Worm (Caenorhabditis elegans) whole organism, mixed stage, embryonic: ENCODE measurements around the gene arx-6.

Source experiments
- M03D4.4 ChIP-seq: sonication (generic microtip); optimal IDR thresholded peaks from 2 replicates; lab custom pipeline; 2017; ENCODE audit warnings: mild to moderate bottlenecking, missing genetic modification characterization, missing compliant biosample characterization
- blmp-1 ChIP-seq: fragments of 150-350 bp; optimal IDR thresholded peaks from 2 replicates; lab custom pipeline; 2014; ENCODE audit warnings: missing biosample characterization, missing genetic modification characterization
- ceh-43 ChIP-seq: fragments of 200-800 bp; sonication (Bioruptor generic); optimal IDR thresholded peaks from 2 replicates; lab custom pipeline; 2018; ENCODE audit warnings: mild to moderate bottlenecking, missing genetic modification characterization, moderate library complexity, missing compliant biosample characterization
- ceh-83 ChIP-seq: fragments of 200-800 bp; sonication (Bioruptor generic); optimal IDR thresholded peaks from 2 replicates; lab custom pipeline; 2018; ENCODE audit warnings: mild to moderate bottlenecking, missing genetic modification characterization, missing compliant biosample characterization
- ces-1 ChIP-seq: fragments of 150-350 bp; optimal IDR thresholded peaks from 2 replicates; lab custom pipeline; 2014; ENCODE audit warnings: missing biosample characterization, missing genetic modification reagents, missing genetic modification characterization
- drap-1 ChIP-seq: fragments of 200-800 bp; sonication (Bioruptor generic); optimal IDR thresholded peaks from 3 replicates; lab custom pipeline; 2018; ENCODE audit warnings: mild to moderate bottlenecking, missing genetic modification characterization, missing compliant biosample characterization
- elt-1 ChIP-seq: sonication (generic microtip); optimal IDR thresholded peaks from 2 replicates; lab custom pipeline; 2017; ENCODE audit warnings: missing genetic modification characterization, mild to moderate bottlenecking, missing compliant biosample characterization, antibody characterized with exemption, moderate library complexity, borderline replicate concordance; ENCODE audit not compliant: insufficient read depth
- flh-1 ChIP-seq: fragments of 200-800 bp; sonication (Bioruptor generic); optimal IDR thresholded peaks from 2 replicates; lab custom pipeline; 2018; ENCODE audit warnings: mild to moderate bottlenecking, missing genetic modification characterization, moderate library complexity, missing compliant biosample characterization
- ham-2 ChIP-seq: fragments of 200-800 bp; sonication (Bioruptor generic); optimal IDR thresholded peaks from 2 replicates; lab custom pipeline; 2018; ENCODE audit warnings: mild to moderate bottlenecking, missing genetic modification characterization, missing compliant biosample characterization
- hlh-1 ChIP-seq: fragments of 150-350 bp; optimal IDR thresholded peaks from 2 replicates; lab custom pipeline; 2014; ENCODE audit warnings: missing biosample characterization, missing genetic modification reagents, missing genetic modification characterization
- lin-13 ChIP-seq: fragments of 150-350 bp; optimal IDR thresholded peaks from 2 replicates; lab custom pipeline; 2014; ENCODE audit warnings: missing biosample characterization, missing genetic modification characterization
- lin-32 ChIP-seq: fragments of 200-800 bp; sonication (Bioruptor generic); optimal IDR thresholded peaks from 2 replicates; lab custom pipeline; 2018; ENCODE audit warnings: mild to moderate bottlenecking, missing genetic modification characterization, missing compliant biosample characterization
- lsy-2 ChIP-seq: fragments of 150-350 bp; optimal IDR thresholded peaks from 2 replicates; lab custom pipeline; 2014; ENCODE audit warnings: missing biosample characterization, missing genetic modification characterization
- mab-5 ChIP-seq: fragments of 150-350 bp; optimal IDR thresholded peaks from 2 replicates; lab custom pipeline; 2014; ENCODE audit warnings: missing biosample characterization, missing genetic modification characterization
- mep-1 ChIP-seq: fragments of 150-350 bp; optimal IDR thresholded peaks from 2 replicates; lab custom pipeline; 2017; ENCODE audit warnings: missing biosample characterization, missing genetic modification reagents, missing genetic modification characterization, inconsistent platforms
- mls-2 ChIP-seq: sonication (generic microtip); optimal IDR thresholded peaks from 2 replicates; lab custom pipeline; 2016; ENCODE audit warnings: mild to moderate bottlenecking, missing genetic modification characterization, moderate library complexity, missing compliant biosample characterization
- nhr-12 ChIP-seq: fragments of 150-350 bp; optimal IDR thresholded peaks from 2 replicates; lab custom pipeline; 2014; ENCODE audit warnings: missing biosample characterization, missing genetic modification characterization
- nhr-2 ChIP-seq: fragments of 150-350 bp; optimal IDR thresholded peaks from 2 replicates; lab custom pipeline; 2014; ENCODE audit warnings: missing biosample characterization, missing genetic modification characterization
- nhr-237 ChIP-seq: fragments of 150-350 bp; optimal IDR thresholded peaks from 2 replicates; lab custom pipeline; 2014; ENCODE audit warnings: missing biosample characterization, missing genetic modification characterization
- nhr-28 ChIP-seq: fragments of 150-350 bp; optimal IDR thresholded peaks from 2 replicates; lab custom pipeline; 2014; ENCODE audit warnings: missing biosample characterization, missing genetic modification characterization
- nhr-76 ChIP-seq: sonication (generic microtip); optimal IDR thresholded peaks from 2 replicates; lab custom pipeline; 2017; ENCODE audit warnings: missing biosample characterization, missing genetic modification characterization
- pha-4 ChIP-seq: fragments of 150-350 bp; optimal IDR thresholded peaks from 2 replicates; lab custom pipeline; 2018; ENCODE audit warnings: missing biosample characterization, missing genetic modification reagents, missing genetic modification characterization
- sem-2 ChIP-seq: fragments of 200-800 bp; sonication (Bioruptor generic); optimal IDR thresholded peaks from 2 replicates; lab custom pipeline; 2018; ENCODE audit warnings: mild to moderate bottlenecking, missing genetic modification characterization, missing compliant biosample characterization
- snpc-4 ChIP-seq: fragments of 150-350 bp; optimal IDR thresholded peaks from 2 replicates; lab custom pipeline; 2014; ENCODE audit warnings: missing biosample characterization, missing genetic modification characterization
- tbx-8 ChIP-seq: fragments of 200-800 bp; sonication (Bioruptor generic); optimal IDR thresholded peaks from 2 replicates; lab custom pipeline; 2018; ENCODE audit warnings: mild to moderate bottlenecking, missing genetic modification characterization, moderate library complexity, missing compliant biosample characterization
- unc-120 ChIP-seq: sonication (generic microtip); optimal IDR thresholded peaks from 2 replicates; lab custom pipeline; 2017; ENCODE audit warnings: missing genetic modification characterization, missing compliant biosample characterization; ENCODE audit not compliant: poor library complexity, severe bottlenecking
- unc-39 ChIP-seq: fragments of 150-350 bp; optimal IDR thresholded peaks from 2 replicates; lab custom pipeline; 2014; ENCODE audit warnings: missing biosample characterization, missing genetic modification characterization
- unc-62 ChIP-seq: fragments of 150-350 bp; optimal IDR thresholded peaks from 2 replicates; lab custom pipeline; 2014; ENCODE audit warnings: missing biosample characterization, missing genetic modification reagents, missing genetic modification characterization
- zip-8 ChIP-seq: fragments of 150-350 bp; optimal IDR thresholded peaks from 2 replicates; lab custom pipeline; 2014; ENCODE audit warnings: missing biosample characterization, missing genetic modification characterization

The arx-6 gene

DNA sequence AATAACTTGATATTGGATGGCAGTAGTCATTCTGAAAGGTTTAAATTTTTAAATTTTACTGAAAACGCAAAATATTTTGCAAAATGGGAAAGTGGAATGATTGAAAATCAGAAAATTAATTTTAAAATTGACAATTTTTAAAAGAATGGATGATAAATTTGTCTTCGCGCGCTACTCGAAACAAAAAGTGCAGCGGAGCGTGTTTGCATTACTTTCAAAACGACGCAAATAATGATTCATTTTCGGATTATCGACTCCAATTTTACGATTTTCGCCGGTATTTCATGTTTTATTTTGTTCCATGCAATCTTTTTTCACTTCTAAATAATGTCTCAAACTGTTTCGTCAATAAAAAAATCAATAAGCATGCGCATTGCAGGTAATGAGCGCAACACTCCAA lies at the start of gene arx-6, which contains the start of gene tost-1:
Gene arx-6, plus strand, starts transcription at position 378 of the 400 bp plus-strand sequence.
Gene tost-1, minus strand, starts transcription at position 31 of the 400 bp plus-strand sequence.
- TF ChIP-seq pha-4 (tag; lab: Kevin White, UChicago) (peak; percentile 19), ceh-43 (no peak), lin-13 (tag; lab: Kevin White, UChicago) (no peak), flh-1 (GFP tag; lab: Kevin White, UChicago) (no peak), sem-2 (GFP tag; lab: Kevin White, UChicago) (no peak), ham-2 (GFP tag; lab: Kevin White, UChicago) (no peak), elt-1 (tag; lab: Kevin White, UChicago) (no peak), nhr-2 (tag; lab: Kevin White, UChicago) (no peak), lsy-2 (tag; lab: Kevin White, UChicago) (peak; percentile 37), ceh-83 (GFP tag; lab: Kevin White, UChicago) (no peak), unc-39 (no peak), mep-1 (tag; lab: Kevin White, UChicago) (peak; percentile 50)

ce11 chrIII:4829440-4829839 lies 49.0 kb upstream of the arx-6 start, which contains the start of gene F26A1.9:
TSS of gene F26A1.9 (minus strand) at chrIII:4829540.
- TF ChIP-seq nhr-76 (tag; lab: Kevin White, UChicago): no peak
- no peak for TF ChIP-seq ham-2 (GFP tag; lab: Kevin White, UChicago)
- TF ChIP-seq mab-5 (tag; lab: Kevin White, UChicago): no peak
- TF ChIP-seq ceh-83 (GFP tag; lab: Kevin White, UChicago): no peak
- TF ChIP-seq ceh-43: no peak
- no peak for TF ChIP-seq pha-4 (tag; lab: Kevin White, UChicago)
- no peak for TF ChIP-seq M03D4.4 (tag; lab: Kevin White, UChicago)
- TF ChIP-seq unc-120: no peak
- TF ChIP-seq mls-2 (tag; lab: Kevin White, UChicago): no peak
- no peak for TF ChIP-seq hlh-1 (tag; lab: Kevin White, UChicago)
- no peak for TF ChIP-seq zip-8 (tag; lab: Kevin White, UChicago)
- TF ChIP-seq unc-62: no peak
- TF ChIP-seq nhr-12 (tag; lab: Kevin White, UChicago): no peak
- TF ChIP-seq unc-39: no peak
- TF ChIP-seq mep-1 (tag; lab: Kevin White, UChicago): no peak

DNA sequence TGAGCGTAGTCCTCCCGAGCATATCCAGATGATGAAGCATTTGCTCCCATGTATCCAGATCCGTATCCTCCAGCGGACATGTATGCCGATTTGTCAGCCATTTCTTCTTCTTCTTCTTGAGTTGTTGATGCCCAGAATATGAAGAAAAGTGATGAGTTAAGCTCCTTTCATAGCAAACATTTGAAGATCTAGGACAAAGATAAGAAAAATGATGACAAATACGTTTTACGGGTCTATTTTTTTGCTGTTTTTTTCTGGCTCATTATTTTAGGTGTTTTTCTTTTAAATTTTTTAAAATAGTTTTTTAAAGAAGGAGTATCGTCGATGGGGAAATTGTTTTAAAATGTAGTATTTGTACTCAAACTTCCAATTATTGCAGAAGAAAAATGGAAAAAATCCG lies 48.3 kb upstream of the arx-6 start, which contains the start of gene nspd-9:
Gene nspd-9, minus strand, starts transcription at position 101 of the 400 bp plus-strand sequence.
- TF ChIP-seq unc-120 (no peak), snpc-4 (tag; lab: Kevin White, UChicago) (no peak), elt-1 (tag; lab: Kevin White, UChicago) (no peak), lin-32 (GFP tag; lab: Kevin White, UChicago) (no peak), pha-4 (tag; lab: Kevin White, UChicago) (no peak), unc-62 (no peak), blmp-1 (tag; lab: Kevin White, UChicago) (no peak), drap-1 (GFP tag; lab: Kevin White, UChicago) (no peak), nhr-12 (tag; lab: Kevin White, UChicago) (no peak), ham-2 (GFP tag; lab: Kevin White, UChicago) (no peak), ces-1 (GFP tag; lab: Kevin White, UChicago) (no peak), tbx-8 (GFP tag; lab: Kevin White, UChicago) (no peak), nhr-237 (tag; lab: Kevin White, UChicago) (no peak), unc-39 (no peak), lsy-2 (tag; lab: Kevin White, UChicago) (no peak)

- TF ChIP-seq hlh-1 (tag; lab: Kevin White, UChicago) (no peak), nhr-28 (no peak)
These were observed 41.0 kb upstream of the arx-6 start, which contains the start of the genes acbp-7 and F26A1.19 for ce11 chrIII:4837429-4837828. TSS of gene acbp-7 (plus strand) at chrIII:4837729. TSS of gene F26A1.19 (plus strand) at chrIII:4837731.

DNA sequence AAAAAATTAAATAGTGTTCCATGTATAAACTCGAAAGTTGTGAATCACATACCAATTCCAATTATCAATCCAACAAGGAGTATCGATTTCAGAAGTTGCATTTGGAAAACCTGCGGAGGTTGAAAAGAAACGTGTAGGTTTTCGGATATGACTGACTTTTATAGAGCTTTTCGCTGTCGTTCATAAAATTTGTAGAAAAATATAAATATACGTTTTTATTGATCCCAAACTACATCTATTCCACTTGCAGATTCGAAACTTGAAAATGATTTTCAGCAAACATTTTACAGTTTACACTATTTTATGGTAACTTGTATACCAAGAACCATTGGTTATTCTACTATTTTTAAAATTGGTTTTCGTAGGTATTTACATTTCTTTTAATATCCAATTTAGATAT lies 36.3 kb upstream of the arx-6 start, which contains the start of gene clec-156:
Gene clec-156, minus strand, starts transcription at position 101 of the 400 bp plus-strand sequence.
- TF ChIP-seq blmp-1 (tag; lab: Kevin White, UChicago): no peak
- TF ChIP-seq snpc-4 (tag; lab: Kevin White, UChicago): no peak
- TF ChIP-seq tbx-8 (GFP tag; lab: Kevin White, UChicago): no peak
- no peak for TF ChIP-seq lsy-2 (tag; lab: Kevin White, UChicago)
- TF ChIP-seq mep-1 (tag; lab: Kevin White, UChicago): no peak
- no peak for TF ChIP-seq mls-2 (tag; lab: Kevin White, UChicago)
- no peak for TF ChIP-seq lin-13 (tag; lab: Kevin White, UChicago)
- TF ChIP-seq pha-4 (tag; lab: Kevin White, UChicago): no peak
- no peak for TF ChIP-seq hlh-1 (tag; lab: Kevin White, UChicago)
- TF ChIP-seq nhr-76 (tag; lab: Kevin White, UChicago): no peak
- TF ChIP-seq lin-32 (GFP tag; lab: Kevin White, UChicago): no peak
- TF ChIP-seq elt-1 (tag; lab: Kevin White, UChicago): no peak
